Worm (Caenorhabditis elegans): ENCODE measurements around the gene ZC239.5.

DNA sequence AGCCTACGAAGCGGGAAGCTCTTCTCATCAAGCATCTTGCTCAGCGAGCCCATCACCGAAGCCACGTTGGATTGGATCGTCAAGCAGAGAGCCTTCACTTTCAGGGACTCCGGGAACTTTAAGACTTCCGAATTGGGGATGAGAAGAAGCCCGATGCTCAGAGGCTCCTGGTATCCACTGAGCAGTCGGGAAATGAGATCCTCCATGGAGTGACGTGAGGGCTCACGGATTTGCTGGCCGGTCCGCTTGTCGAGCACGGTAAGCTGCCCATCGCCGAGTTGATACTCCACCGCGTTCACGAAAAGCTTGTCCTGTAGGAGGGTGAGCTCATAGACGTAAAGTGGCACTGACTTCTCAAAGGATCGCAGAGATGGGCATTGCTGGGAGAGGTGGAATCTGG lies 37.1 kb downstream of the ZC239.5 start:
- TF ChIP-seq T22C8.4 (GFP tag; IDR thresholded peaks at IDR 0.05) = no peak
- no peak for TF ChIP-seq med-1 (GFP tag; optimal IDR thresholded peaks at IDR 0.05; ENCODE audit: insufficient read depth)

Data from whole organism, midembryonic.